Worm (Caenorhabditis elegans) whole organism, L3 larva: Measurements from ENCODE around the gene sec-61.G.

Experiments
- R02D3.7 ChIP-seq: fragments of 150-350 bp; optimal IDR thresholded peaks from 2 replicates; lab custom pipeline; 2014; ENCODE audit warnings: missing biosample characterization, missing genetic modification characterization
- ZK546.5 ChIP-seq: sonication (generic microtip); optimal IDR thresholded peaks from 2 replicates; lab custom pipeline; 2017; ENCODE audit warnings: missing biosample characterization, missing genetic modification characterization
- aly-2 ChIP-seq: fragments of 150-350 bp; optimal IDR thresholded peaks from 2 replicates; lab custom pipeline; 2014; ENCODE audit warnings: missing biosample characterization, missing genetic modification characterization
- ama-1 ChIP-seq: fragments of 150-350 bp; optimal IDR thresholded peaks from 2 replicates; lab custom pipeline; 2018
- ceh-82 ChIP-seq: fragments of 150-350 bp; optimal IDR thresholded peaks from 2 replicates; lab custom pipeline; 2014; ENCODE audit warnings: missing biosample characterization, missing genetic modification characterization
- ceh-9 ChIP-seq: sonication (generic microtip); optimal IDR thresholded peaks from 2 replicates; lab custom pipeline; 2018; ENCODE audit warnings: missing biosample characterization, missing genetic modification characterization
- daf-12 ChIP-seq: fragments of 150-350 bp; optimal IDR thresholded peaks from 2 replicates; lab custom pipeline; 2014; ENCODE audit warnings: missing biosample characterization, missing genetic modification reagents, missing genetic modification characterization
- egl-27 ChIP-seq: sonication (generic microtip); optimal IDR thresholded peaks from 4 replicates; lab custom pipeline; 2017; ENCODE audit warnings: missing biosample characterization, missing genetic modification reagents, missing genetic modification characterization
- egl-5 ChIP-seq: fragments of 150-350 bp; optimal IDR thresholded peaks from 2 replicates; lab custom pipeline; 2017; ENCODE audit warnings: missing biosample characterization, missing genetic modification reagents, missing genetic modification characterization, inconsistent platforms
- elt-2 ChIP-seq: sonication (generic microtip); optimal IDR thresholded peaks from 2 replicates; lab custom pipeline; 2016; ENCODE audit warnings: missing genetic modification reagents, mild to moderate bottlenecking, missing genetic modification characterization, missing compliant biosample characterization
- elt-3 ChIP-seq, 3 experiments: fragments of 150-350 bp in 1 of 3; sonication (generic microtip) in 2 of 3; optimal IDR thresholded peaks; 2 replicates in 2 of 3; 4 replicates in 1 of 3; lab custom pipeline; 2014 to 2017; ENCODE audit warnings: missing biosample characterization in 3 of 3, missing genetic modification characterization in 3 of 3
- eor-1 ChIP-seq, 2 experiments: fragments of 150-350 bp; optimal IDR thresholded peaks; 2 replicates each; lab custom pipeline; 2014 to 2018; ENCODE audit warnings: missing biosample characterization in 2 of 2, missing genetic modification characterization in 2 of 2
- fkh-10 ChIP-seq: sonication (generic microtip); optimal IDR thresholded peaks from 2 replicates; lab custom pipeline; 2017; ENCODE audit warnings: missing biosample characterization, missing genetic modification reagents, missing genetic modification characterization
- fkh-2 ChIP-seq: fragments of 150-350 bp; optimal IDR thresholded peaks from 2 replicates; lab custom pipeline; 2014; ENCODE audit warnings: missing biosample characterization, missing genetic modification reagents, missing genetic modification characterization
- fos-1 ChIP-seq: fragments of 150-350 bp; optimal IDR thresholded peaks from 2 replicates; lab custom pipeline; 2014; ENCODE audit warnings: missing biosample characterization, missing genetic modification characterization
- hmg-11 ChIP-seq: sonication (generic microtip); optimal IDR thresholded peaks from 2 replicates; lab custom pipeline; 2016; ENCODE audit warnings: missing genetic modification characterization, missing compliant biosample characterization
- jun-1 ChIP-seq: fragments of 150-350 bp; optimal IDR thresholded peaks from 2 replicates; lab custom pipeline; 2014; ENCODE audit warnings: missing biosample characterization, missing genetic modification reagents, missing genetic modification characterization
- mdl-1 ChIP-seq: fragments of 150-350 bp; optimal IDR thresholded peaks from 2 replicates; lab custom pipeline; 2014; ENCODE audit warnings: missing biosample characterization, missing genetic modification characterization
- mml-1 ChIP-seq: fragments of 150-350 bp; sonication (generic microtip); optimal IDR thresholded peaks from 3 replicates; lab custom pipeline; 2014; ENCODE audit warnings: missing biosample characterization, missing genetic modification characterization
- nfya-1 ChIP-seq: sonication (generic microtip); optimal IDR thresholded peaks from 2 replicates; lab custom pipeline; 2017; ENCODE audit warnings: missing genetic modification characterization, mild to moderate bottlenecking, missing compliant biosample characterization, antibody characterized with exemption, moderate library complexity; ENCODE audit not compliant: insufficient read depth
- nhr-11 ChIP-seq: fragments of 150-350 bp; optimal IDR thresholded peaks from 2 replicates; lab custom pipeline; 2014; ENCODE audit warnings: missing biosample characterization, missing genetic modification characterization
- nhr-25 ChIP-seq: sonication (generic microtip); optimal IDR thresholded peaks from 2 replicates; lab custom pipeline; 2017; ENCODE audit warnings: missing biosample characterization, missing genetic modification characterization
- nhr-43 ChIP-seq: sonication (generic microtip); optimal IDR thresholded peaks from 2 replicates; lab custom pipeline; 2016; ENCODE audit warnings: mild to moderate bottlenecking, missing genetic modification characterization, missing compliant biosample characterization; ENCODE audit not compliant: poor library complexity, severe bottlenecking
- nhr-67 ChIP-seq: fragments of 150-350 bp; optimal IDR thresholded peaks from 2 replicates; lab custom pipeline; 2014; ENCODE audit warnings: missing biosample characterization, missing genetic modification characterization
- nhr-76 ChIP-seq: fragments of 150-350 bp; sonication (generic microtip); optimal IDR thresholded peaks from 5 replicates; lab custom pipeline; 2014; ENCODE audit warnings: missing biosample characterization, missing genetic modification characterization
- nhr-77 ChIP-seq: fragments of 150-350 bp; optimal IDR thresholded peaks from 2 replicates; lab custom pipeline; 2014; ENCODE audit warnings: missing biosample characterization, missing genetic modification characterization
- pqm-1 ChIP-seq: fragments of 150-350 bp; optimal IDR thresholded peaks from 2 replicates; lab custom pipeline; 2017; ENCODE audit warnings: missing biosample characterization, missing genetic modification characterization, inconsistent platforms
- sea-2 ChIP-seq: fragments of 150-350 bp; sonication (generic microtip); optimal IDR thresholded peaks from 4 replicates; lab custom pipeline; 2014; ENCODE audit warnings: missing biosample characterization, missing genetic modification reagents, missing genetic modification characterization
- skn-1 ChIP-seq: fragments of 150-350 bp; optimal IDR thresholded peaks from 2 replicates; lab custom pipeline; 2014; ENCODE audit warnings: missing biosample characterization, missing genetic modification characterization
- snpc-4 ChIP-seq: fragments of 150-350 bp; optimal IDR thresholded peaks from 2 replicates; lab custom pipeline; 2014; ENCODE audit warnings: missing biosample characterization, missing genetic modification characterization
- tbx-2 ChIP-seq: sonication (generic microtip); optimal IDR thresholded peaks from 2 replicates; lab custom pipeline; 2016; ENCODE audit warnings: mild to moderate bottlenecking, missing genetic modification characterization, missing compliant biosample characterization
- unc-39 ChIP-seq: sonication (generic microtip); optimal IDR thresholded peaks from 4 replicates; lab custom pipeline; 2017; ENCODE audit warnings: missing biosample characterization, missing genetic modification characterization
- unc-62 ChIP-seq: fragments of 150-350 bp; sonication (generic microtip); optimal IDR thresholded peaks from 4 replicates; lab custom pipeline; 2014; ENCODE audit warnings: missing biosample characterization, missing genetic modification reagents, missing genetic modification characterization
- zag-1 ChIP-seq: fragments of 150-350 bp; optimal IDR thresholded peaks from 2 replicates; lab custom pipeline; 2014; ENCODE audit warnings: missing biosample characterization, missing genetic modification characterization
- ztf-11 ChIP-seq: fragments of 150-350 bp; optimal IDR thresholded peaks from 2 replicates; lab custom pipeline; 2014; ENCODE audit warnings: missing biosample characterization, missing genetic modification characterization
- ztf-4 ChIP-seq: fragments of 150-350 bp; optimal IDR thresholded peaks from 2 replicates; lab custom pipeline; 2014; ENCODE audit warnings: missing biosample characterization, missing genetic modification characterization

The sec-61.G gene

DNA sequence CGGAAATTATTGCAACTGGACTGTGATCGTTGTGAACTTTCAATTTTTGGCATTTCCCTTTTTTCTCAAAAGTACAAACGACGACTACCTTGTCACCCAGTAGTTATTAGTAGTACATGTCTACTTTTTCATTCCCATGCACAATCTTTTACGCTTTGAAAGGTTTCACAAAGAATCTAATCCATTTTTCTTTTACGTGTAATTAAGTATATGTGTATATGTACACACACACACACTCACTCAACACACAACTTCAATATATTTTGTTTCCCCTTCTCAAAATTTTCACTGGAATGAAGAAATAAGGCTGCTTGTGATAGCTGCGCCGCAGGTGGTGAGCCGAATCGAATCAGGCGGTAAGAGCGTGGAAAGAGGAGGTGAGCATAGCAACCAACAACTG, 27.8 kb upstream of the sec-61.G start, which contains the start of gene F58B4.6:
Gene F58B4.6 (plus strand): TSS at position 301 of the 400 bp plus-strand sequence.
- no peak for TF ChIP-seq skn-1
- no peak for TF ChIP-seq fos-1 (tag; lab: Kevin White, UChicago)
- no peak for TF ChIP-seq elt-3 (tag; optimal IDR thresholded peaks at IDR 0.05; lab: Kevin White, UChicago)
- no peak for TF ChIP-seq unc-62 (GFP tag; lab: Kevin White, UChicago)
- no peak for TF ChIP-seq fkh-10 (GFP tag; lab: Kevin White, UChicago)
- no peak for TF ChIP-seq ceh-9 (tag; lab: Kevin White, UChicago)
- TF ChIP-seq R02D3.7 (tag; lab: Kevin White, UChicago): no peak
- TF ChIP-seq aly-2 (tag; lab: Kevin White, UChicago): no peak
- TF ChIP-seq nhr-67 (tag; lab: Kevin White, UChicago): no peak
- TF ChIP-seq mml-1 (tag; lab: Kevin White, UChicago): no peak
- TF ChIP-seq ceh-82 (tag; lab: Kevin White, UChicago): no peak
- TF ChIP-seq nhr-11: no peak
- no peak for TF ChIP-seq ZK546.5 (tag; lab: Kevin White, UChicago)
- TF ChIP-seq eor-1 (tag; optimal IDR thresholded peaks at IDR 0.05; lab: Kevin White, UChicago): no peak
- no peak for TF ChIP-seq ztf-4 (tag; lab: Kevin White, UChicago)

DNA sequence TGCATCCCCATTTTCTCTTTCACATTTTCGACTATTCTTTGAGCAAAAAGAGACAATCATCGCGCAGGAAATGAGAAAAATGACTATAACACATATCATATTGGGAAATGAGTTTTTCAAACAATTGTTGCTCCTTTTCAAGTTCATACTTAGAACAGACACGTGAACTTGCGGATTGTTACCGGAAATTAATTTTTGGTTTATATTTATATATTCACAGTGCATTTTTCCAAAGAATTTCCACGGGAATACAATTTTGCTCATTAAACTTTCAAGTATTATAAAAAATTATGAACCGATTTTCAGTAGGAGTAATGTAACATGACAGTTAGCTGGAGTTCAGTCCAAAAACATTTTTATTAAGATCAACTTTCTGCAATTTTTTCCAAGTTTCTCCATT, 26.3 kb upstream of the sec-61.G start, which contains the start of gene F58B4.7:
Gene F58B4.7 (minus strand): TSS at position 101 of the 400 bp plus-strand sequence.
- TF ChIP-seq nfya-1 (tag; lab: Kevin White, UChicago) (no peak), tbx-2 (no peak), nhr-77 (tag; lab: Kevin White, UChicago) (no peak), R02D3.7 (tag; lab: Kevin White, UChicago) (no peak), pqm-1 (tag; lab: Kevin White, UChicago) (no peak), mml-1 (tag; lab: Kevin White, UChicago) (no peak), ceh-82 (tag; lab: Kevin White, UChicago) (no peak), mdl-1 (tag; lab: Kevin White, UChicago) (no peak), eor-1 (tag; optimal IDR thresholded peaks at IDR 0.05; lab: Kevin White, UChicago) (no peak), egl-27 (tag; lab: Kevin White, UChicago) (no peak), nhr-43 (tag; lab: Kevin White, UChicago) (no peak), ceh-9 (tag; lab: Kevin White, UChicago) (no peak), jun-1 (tag; lab: Kevin White, UChicago) (no peak), fos-1 (tag; lab: Kevin White, UChicago) (no peak), unc-62 (GFP tag; lab: Kevin White, UChicago) (no peak), nhr-76 (tag; lab: Kevin White, UChicago) (no peak)

DNA sequence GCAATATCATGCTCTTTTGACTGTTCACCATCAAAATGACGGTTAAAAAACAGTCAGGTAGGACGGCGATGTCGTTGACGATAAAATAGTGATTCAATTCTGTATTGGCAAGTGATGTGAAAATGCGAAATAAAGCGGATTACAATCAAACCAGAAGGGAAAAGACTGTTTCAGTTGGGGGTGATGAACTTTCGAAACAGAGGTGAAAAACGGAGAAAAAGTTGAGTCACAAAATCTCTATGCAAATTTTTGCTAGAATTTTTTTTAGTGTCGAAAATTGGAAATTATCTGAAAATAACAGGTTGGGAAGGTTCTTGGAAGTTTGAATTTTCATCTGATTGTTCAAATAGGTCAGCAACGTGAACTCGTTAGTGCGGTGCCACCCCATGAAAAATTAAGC, 24.8 kb upstream of the sec-61.G start, which contains the start of gene nas-31:
Gene nas-31 (minus strand): TSS at position 101 of the 400 bp plus-strand sequence.
- TF ChIP-seq eor-1 (tag; optimal IDR thresholded peaks at IDR 0.05; lab: Kevin White, UChicago) (no peak), aly-2 (tag; lab: Kevin White, UChicago) (no peak), R02D3.7 (tag; lab: Kevin White, UChicago) (no peak), pqm-1 (tag; lab: Kevin White, UChicago) (no peak), nhr-25 (tag; lab: Kevin White, UChicago) (no peak), unc-39 (tag; lab: Kevin White, UChicago) (no peak), daf-12 (tag; lab: Kevin White, UChicago) (no peak), hmg-11 (tag; lab: Kevin White, UChicago) (no peak), snpc-4 (no peak), zag-1 (tag; lab: Kevin White, UChicago) (no peak), elt-2 (tag; lab: Kevin White, UChicago) (no peak), ztf-11 (tag; lab: Kevin White, UChicago) (no peak), ama-1 (lab: Kevin White, UChicago) (no peak), nhr-77 (tag; lab: Kevin White, UChicago) (no peak)

DNA sequence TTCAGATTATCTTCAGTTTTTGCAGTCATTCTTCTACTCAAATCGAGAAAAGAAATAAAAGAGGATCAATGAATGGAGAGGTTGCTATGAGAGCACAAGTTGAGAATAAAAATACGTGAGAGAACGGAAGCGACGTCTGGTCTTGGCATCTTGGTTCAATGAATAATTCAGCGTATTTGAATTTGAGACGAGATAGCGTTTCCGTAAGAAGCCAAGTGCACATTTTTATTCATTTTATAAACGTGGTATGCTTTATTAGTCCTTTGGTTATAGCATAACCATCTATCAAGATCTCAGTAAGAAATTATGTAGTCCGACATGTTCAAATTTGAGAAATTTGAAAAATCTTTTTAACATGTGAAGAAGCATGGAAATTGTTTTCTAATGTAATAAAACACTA, 21.4 kb upstream of the sec-61.G start, which contains the start of gene F58B4.2:
Gene F58B4.2 (minus strand): TSS at position 101 of the 400 bp plus-strand sequence.
- no peak for TF ChIP-seq nhr-25 (tag; lab: Kevin White, UChicago)
- no peak for TF ChIP-seq fkh-2 (tag; lab: Kevin White, UChicago)
- no peak for TF ChIP-seq mml-1 (tag; lab: Kevin White, UChicago)
- no peak for TF ChIP-seq fos-1 (tag; lab: Kevin White, UChicago)
- TF ChIP-seq ztf-4 (tag; lab: Kevin White, UChicago): no peak
- TF ChIP-seq egl-5 (tag; lab: Kevin White, UChicago): no peak
- TF ChIP-seq hmg-11 (tag; lab: Kevin White, UChicago): no peak
- no peak for TF ChIP-seq skn-1
- no peak for TF ChIP-seq ama-1 (lab: Kevin White, UChicago)
- TF ChIP-seq nhr-77 (tag; lab: Kevin White, UChicago): no peak
- no peak for TF ChIP-seq sea-2 (GFP tag; lab: Kevin White, UChicago)
- no peak for TF ChIP-seq ZK546.5 (tag; lab: Kevin White, UChicago)
- TF ChIP-seq tbx-2: no peak
- TF ChIP-seq jun-1 (tag; lab: Kevin White, UChicago): no peak
- no peak for TF ChIP-seq nfya-1 (tag; lab: Kevin White, UChicago)
- no peak for TF ChIP-seq elt-2 (tag; lab: Kevin White, UChicago)
- TF ChIP-seq nhr-76 (tag; lab: Kevin White, UChicago): no peak
